Worm (Caenorhabditis elegans): ENCODE results near the gene F40F8.4.
A peak's percentile ranks its signal among the peaks of the same experiment; 100 is the strongest.

The F40F8.4 gene

ce11 chrII:11126312-11127000 is 13.6 kb downstream of the F40F8.4 start, which contains the start of the genes rps-9 and lsm-1 (continued):
- peak; percentile 40 for TF ChIP-seq lin-54 (GFP tag; optimal IDR thresholded peaks at IDR 0.05)
- TF ChIP-seq rpc-1 (optimal IDR thresholded peaks at IDR 0.05) = no peak
- no peak for TF ChIP-seq rpc-1 (tag; optimal IDR thresholded peaks at IDR 0.05)
- peak; percentile 33 for TF ChIP-seq F49E8.2 (tag; optimal IDR thresholded peaks at IDR 0.05; ENCODE audit: insufficient read depth)
- no peak for TF ChIP-seq cebp-1 (GFP tag; IDR thresholded peaks at IDR 0.05)
- peak; percentile 11 for TF ChIP-seq cebp-1 (tag; optimal IDR thresholded peaks at IDR 0.05)
- peak; percentile 70 for TF ChIP-seq ceh-91 (GFP tag; IDR thresholded peaks at IDR 0.05)
- no peak for TF ChIP-seq lsy-27 (tag; optimal IDR thresholded peaks at IDR 0.05; ENCODE audit: borderline replicate concordance, insufficient read depth)
- 0 out of 2 replicates have a peak, but pooled peaks have one; percentile 16 for TF ChIP-seq rcor-1 (GFP tag; IDR thresholded peaks at IDR 0.05)
- peak; percentile 65 for TF ChIP-seq madf-6 (GFP tag; IDR thresholded peaks at IDR 0.05)
- peak; percentile 46 for TF ChIP-seq efl-1 (GFP tag; optimal IDR thresholded peaks at IDR 0.05)
- peak; percentile 6; the same call in 1 of the 2 replicates for TF ChIP-seq pbrm-1 (GFP tag; IDR thresholded peaks at IDR 0.05)
- TF ChIP-seq madf-3 (GFP tag; IDR thresholded peaks at IDR 0.05) = 0 out of 2 replicates have a peak, but pooled peaks have one; percentile 28
- peak; percentile 85 for TF ChIP-seq lsl-1 (GFP tag; optimal IDR thresholded peaks at IDR 0.05)
- peak; percentile 41 for TF ChIP-seq ZK185.1 (tag; optimal IDR thresholded peaks at IDR 0.05; ENCODE audit: poor library complexity, severe bottlenecking)
- peak; percentile 57; the same call in 1 of the 2 replicates for TF ChIP-seq dox-1 (GFP tag; IDR thresholded peaks at IDR 0.05)
- peak in 1 of 3 experiments; percentile 31 for TF ChIP-seq lin-35 (GFP tag; optimal IDR thresholded peaks at IDR 0.05)
- TF ChIP-seq F23B12.7 (tag; optimal IDR thresholded peaks at IDR 0.05; ENCODE audit: insufficient read depth) = peak; percentile 83
- peak; percentile 69 for TF ChIP-seq mcd-1 (GFP tag; IDR thresholded peaks at IDR 0.05)
- TF ChIP-seq snpc-1.3 (tag; optimal IDR thresholded peaks at IDR 0.05; ENCODE audit: insufficient read depth) = peak; percentile 10

ce11 chrII:11125059-11125594 is 14.9 kb downstream of the F40F8.4 start:
- TF ChIP-seq hsf-1 (GFP tag; IDR thresholded peaks at IDR 0.05) (peak; percentile 20; the same call in 1 of the 2 replicates), egl-18 (GFP tag; IDR thresholded peaks at IDR 0.05) (no peak), egrh-3 (GFP tag; IDR thresholded peaks at IDR 0.05) (no peak), zim-3 (tag; optimal IDR thresholded peaks at IDR 0.05) (no peak), F33H1.4 (GFP tag; IDR thresholded peaks at IDR 0.05) (peak; percentile 36; the same call in 1 of the 2 replicates), nfya-2 (GFP tag; IDR thresholded peaks at IDR 0.05) (no peak), nfyb-1 (GFP tag; IDR thresholded peaks at IDR 0.05) (no peak), F39B2.1 (GFP tag; IDR thresholded peaks at IDR 0.05) (no peak), die-1 (tag; optimal IDR thresholded peaks at IDR 0.05) (peak; percentile 50), unc-62 (GFP tag; optimal IDR thresholded peaks at IDR 0.05) (no peak), F23B12.7 (tag; optimal IDR thresholded peaks at IDR 0.05; ENCODE audit: insufficient read depth) (no peak), dox-1 (GFP tag; IDR thresholded peaks at IDR 0.05) (no peak), nhr-90 (tag; optimal IDR thresholded peaks at IDR 0.05) (no peak), Y53G8AR.9 (GFP tag; conservative IDR thresholded peaks at IDR 0.05) (0 out of 2 replicates have a peak, but pooled peaks have one; percentile 35), ztf-25 (GFP tag; IDR thresholded peaks at IDR 0.05) (no peak), ztf-22 (GFP tag; optimal IDR thresholded peaks at IDR 0.05) (no peak), rpc-1 (optimal IDR thresholded peaks at IDR 0.05) (no peak), rpc-1 (tag; optimal IDR thresholded peaks at IDR 0.05) (no peak), ceh-91 (GFP tag; IDR thresholded peaks at IDR 0.05) (no peak), C17E4.6 (GFP tag; IDR thresholded peaks at IDR 0.05) (no peak), cebp-1 (GFP tag; IDR thresholded peaks at IDR 0.05) (no peak), cebp-1 (tag; optimal IDR thresholded peaks at IDR 0.05) (peak; percentile 23), dpff-1 (tag; optimal IDR thresholded peaks at IDR 0.05) (no peak), Y95B8A.8 (GFP tag; IDR thresholded peaks at IDR 0.05) (0 out of 2 replicates have a peak, but pooled peaks have one; percentile 24), B0035.1 (tag; optimal IDR thresholded peaks at IDR 0.05) (no peak), F57C9.4 (tag; optimal IDR thresholded peaks at IDR 0.05) (no peak), nhr-179 (tag; optimal IDR thresholded peaks at IDR 0.05) (no peak), ceh-58 (GFP tag; IDR thresholded peaks at IDR 0.05) (no peak), sdz-38 (tag; optimal IDR thresholded peaks at IDR 0.05) (no peak), Y53F4B.3 (GFP tag; IDR thresholded peaks at IDR 0.05) (no peak), lir-1 (GFP tag; conservative IDR thresholded peaks at IDR 0.05) (no peak)
